Worm (Caenorhabditis elegans) whole organism, L1 larva: ENCODE data around the gene Y105C5B.5.

Source experiments
- dpl-1 ChIP-seq, 3 experiments: fragments of 150-350 bp in 2 of 3; sonication (generic microtip) in 1 of 3; optimal IDR thresholded peaks; 2 replicates each; lab custom pipeline; 2014 to 2017; ENCODE audit warnings: missing biosample characterization in 3 of 3, missing genetic modification characterization in 3 of 3, missing genetic modification reagents in 3 of 3
- lin-13 ChIP-seq: fragments of 150-350 bp; optimal IDR thresholded peaks from 2 replicates; lab custom pipeline; 2014; ENCODE audit warnings: missing biosample characterization, missing genetic modification reagents, missing genetic modification characterization
- lin-15B ChIP-seq: fragments of 150-350 bp; sonication (generic microtip); optimal IDR thresholded peaks from 3 replicates; lab custom pipeline; 2014; ENCODE audit warnings: missing biosample characterization, missing genetic modification characterization
- lsy-2 ChIP-seq, 2 experiments: fragments of 150-350 bp; optimal IDR thresholded peaks; 2 replicates each; lab custom pipeline; 2014; ENCODE audit warnings: missing biosample characterization in 2 of 2, missing genetic modification characterization in 2 of 2
- nhr-12 ChIP-seq: sonication (generic microtip); optimal IDR thresholded peaks from 2 replicates; lab custom pipeline; 2017; ENCODE audit warnings: missing biosample characterization, missing genetic modification characterization
- nhr-77 ChIP-seq: fragments of 150-350 bp; optimal IDR thresholded peaks from 2 replicates; lab custom pipeline; 2014; ENCODE audit warnings: missing biosample characterization, missing genetic modification characterization
- swsn-7 ChIP-seq: sonication (generic microtip); optimal IDR thresholded peaks from 2 replicates; lab custom pipeline; 2016; ENCODE audit warnings: missing genetic modification characterization, missing compliant biosample characterization
- ztf-11 ChIP-seq, 2 experiments: sonication (generic microtip); optimal IDR thresholded peaks; 2 replicates each; lab custom pipeline; 2016 to 2017; ENCODE audit warnings: missing genetic modification characterization in 2 of 2, missing biosample characterization in 1 of 2, missing compliant biosample characterization in 1 of 2

- TF ChIP-seq lin-13 (no peak), lsy-2 (tag; optimal IDR thresholded peaks at IDR 0.05; lab: Kevin White, UChicago) (peak in 1 of 2 experiments; percentile 36), nhr-77 (tag; lab: Kevin White, UChicago) (peak; percentile 17), swsn-7 (tag; lab: Kevin White, UChicago) (no peak), nhr-12 (no peak), dpl-1 (GFP tag; optimal IDR thresholded peaks at IDR 0.05; lab: Kevin White, UChicago) (no peak), ztf-11 (tag; optimal IDR thresholded peaks at IDR 0.05; lab: Kevin White, UChicago) (no peak), lin-15B (no peak)
Observed at ce11 chrIV:15931176-15931575, 30.2 kb upstream of the Y105C5B.5 start.
